Fruit fly (Drosophila melanogaster): ENCODE results near the gene SP.

dm6 chr3L:13328835-13329234, 27.4 kb downstream of the SP start, which contains the start of gene CG14113:
- TF ChIP-seq CG8478 (optimal IDR thresholded peaks at IDR 0.05) (no peak), pan (optimal IDR thresholded peaks at IDR 0.05) (no peak), Dll (optimal IDR thresholded peaks at IDR 0.05) (no peak)
